Fruit fly (Drosophila melanogaster) whole organism, adult: ENCODE data around the gene CG8188.

Source experiments
- CG14711 ChIP-seq: fragments of 200-800 bp; sonication (Bioruptor generic); optimal IDR thresholded peaks from 2 replicates; lab custom pipeline; 2018; ENCODE audit warnings: missing biosample characterization, mild to moderate bottlenecking, missing genetic modification characterization, moderate library complexity
- CG1620 ChIP-seq: fragments of 200-800 bp; sonication (Bioruptor generic); optimal IDR thresholded peaks from 2 replicates; lab custom pipeline; 2016; ENCODE audit warnings: missing biosample characterization, missing genetic modification characterization
- CG33017 ChIP-seq: fragments of 200-800 bp; sonication (Bioruptor generic); optimal IDR thresholded peaks from 2 replicates; lab custom pipeline; 2018; ENCODE audit warnings: missing biosample characterization, mild to moderate bottlenecking, missing genetic modification characterization, moderate library complexity
- CG5204 ChIP-seq: fragments of 200-800 bp; sonication (Bioruptor generic); optimal IDR thresholded peaks from 2 replicates; lab custom pipeline; 2016; ENCODE audit warnings: missing biosample characterization, missing genetic modification characterization
- CG7045 ChIP-seq: fragments of 200-800 bp; sonication (Bioruptor generic); optimal IDR thresholded peaks from 2 replicates; lab custom pipeline; 2017; ENCODE audit warnings: missing biosample characterization, mild to moderate bottlenecking, missing genetic modification characterization
- CG7101 ChIP-seq: fragments of 200-800 bp; sonication (Bioruptor generic); optimal IDR thresholded peaks from 2 replicates; lab custom pipeline; 2018; ENCODE audit warnings: missing biosample characterization, mild to moderate bottlenecking, missing genetic modification characterization, moderate library complexity
- Clk ChIP-seq: fragments of 200-800 bp; sonication (Bioruptor generic); optimal IDR thresholded peaks from 2 replicates; lab custom pipeline; 2017; ENCODE audit warnings: missing biosample characterization, missing genetic modification characterization
- Crg-1 ChIP-seq: fragments of 200-800 bp; sonication (Bioruptor generic); optimal IDR thresholded peaks from 2 replicates; lab custom pipeline; 2016; ENCODE audit warnings: missing biosample characterization, missing genetic modification characterization
- Hr96 ChIP-seq: fragments of 200-800 bp; sonication (Bioruptor generic); optimal IDR thresholded peaks from 2 replicates; lab custom pipeline; 2016; ENCODE audit warnings: missing biosample characterization, missing genetic modification characterization
- Mnt ChIP-seq: fragments of 200-800 bp; sonication (Bioruptor generic); optimal IDR thresholded peaks from 2 replicates; lab custom pipeline; 2016; ENCODE audit warnings: missing biosample characterization, mild to moderate bottlenecking, missing genetic modification characterization
- cic ChIP-seq: fragments of 200-800 bp; sonication (Bioruptor generic); optimal IDR thresholded peaks from 2 replicates; lab custom pipeline; 2017; ENCODE audit warnings: missing biosample characterization, mild to moderate bottlenecking, missing genetic modification characterization, moderate library complexity
- kay ChIP-seq: fragments of 200-800 bp; sonication (Bioruptor generic); peaks from one replicate; lab custom pipeline; 2016; ENCODE audit warnings: missing biosample characterization, missing genetic modification characterization, borderline replicate concordance
- ovo ChIP-seq: fragments of 200-800 bp; sonication (Bioruptor generic); optimal IDR thresholded peaks from 2 replicates; lab custom pipeline; 2016; ENCODE audit warnings: missing biosample characterization, missing genetic modification characterization
- toe ChIP-seq: fragments of 200-800 bp; sonication (Bioruptor generic); optimal IDR thresholded peaks from 2 replicates; lab custom pipeline; 2016; ENCODE audit warnings: missing biosample characterization, missing genetic modification characterization

dm6 chrX:17709546-17710272, 6.9 kb upstream of the CG8188 start, which contains the start of the genes CG8173 and raskol:
- no peak for TF ChIP-seq CG7045 (GFP tag; lab: Kevin White, UChicago)
- no peak for TF ChIP-seq Clk (GFP tag; lab: Kevin White, UChicago)
- TF ChIP-seq toe (GFP tag; lab: Kevin White, UChicago): no peak
- TF ChIP-seq CG33017 (tag; lab: Kevin White, UChicago): no peak
- no peak for TF ChIP-seq Hr96 (GFP tag; lab: Kevin White, UChicago)
- no peak for TF ChIP-seq CG5204 (GFP tag; lab: Kevin White, UChicago)
- TF ChIP-seq Mnt (GFP tag; lab: Kevin White, UChicago): peak; percentile 18
- TF ChIP-seq ovo: no peak
- TF ChIP-seq Crg-1 (GFP tag; lab: Kevin White, UChicago): no peak
- peak; percentile 68 for TF ChIP-seq kay
- TF ChIP-seq CG7101 (tag; lab: Kevin White, UChicago): peak; percentile 8
- peak; percentile 34 for TF ChIP-seq CG1620 (GFP tag; lab: Kevin White, UChicago)
- no peak for TF ChIP-seq CG14711
- TF ChIP-seq cic (GFP tag; lab: Kevin White, UChicago): no peak
